Worm (Caenorhabditis elegans) whole organism, L3 larva: ENCODE data around the gene F54D5.23.

Experiments
- elt-3 ChIP-seq, 3 experiments: fragments of 150-350 bp in 1 of 3; sonication (generic microtip) in 2 of 3; optimal IDR thresholded peaks; 2 replicates in 2 of 3; 4 replicates in 1 of 3; lab custom pipeline; 2014 to 2017; ENCODE audit warnings: missing biosample characterization in 3 of 3, missing genetic modification characterization in 3 of 3
- fkh-10 ChIP-seq: sonication (generic microtip); optimal IDR thresholded peaks from 2 replicates; lab custom pipeline; 2017; ENCODE audit warnings: missing biosample characterization, missing genetic modification reagents, missing genetic modification characterization
- nhr-237 ChIP-seq: fragments of 150-350 bp; optimal IDR thresholded peaks from 2 replicates; lab custom pipeline; 2014; ENCODE audit warnings: missing biosample characterization, missing genetic modification characterization

DNA sequence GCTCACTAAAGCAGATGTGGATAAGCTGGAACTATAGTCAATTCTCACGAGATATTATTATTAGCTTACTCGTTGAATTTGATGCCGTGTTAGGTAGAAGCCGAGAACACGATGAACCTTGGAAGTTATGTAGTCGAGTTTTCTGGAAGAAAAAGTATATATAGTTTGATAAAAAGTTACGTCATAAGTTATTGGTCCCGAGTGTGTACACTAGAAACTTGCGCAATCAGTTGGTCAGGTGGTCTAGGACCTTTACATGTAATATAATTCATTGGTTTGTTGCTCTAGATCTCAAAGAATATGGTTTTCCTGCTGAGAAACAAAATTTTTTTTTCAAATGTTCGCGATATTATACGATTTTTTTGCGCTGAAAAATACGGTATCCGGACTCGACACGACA is 33.2 kb downstream of the F54D5.23 start:
- TF ChIP-seq elt-3 (tag; optimal IDR thresholded peaks at IDR 0.05; lab: Kevin White, UChicago) (no peak), nhr-237 (tag; lab: Kevin White, UChicago) (no peak), fkh-10 (GFP tag; lab: Kevin White, UChicago) (no peak)
